Worm (Caenorhabditis elegans) whole organism, L2 larva: ENCODE measurements around the gene srg-50.

Source experiments
- C34F6.9 ChIP-seq: fragments of 150-350 bp; optimal IDR thresholded peaks from 2 replicates; lab custom pipeline; 2014; ENCODE audit warnings: missing biosample characterization, missing genetic modification characterization
- F13H6.1 ChIP-seq: sonication (generic microtip); optimal IDR thresholded peaks from 2 replicates; lab custom pipeline; 2016; ENCODE audit warnings: missing genetic modification characterization, missing compliant biosample characterization
- R02D3.7 ChIP-seq: fragments of 150-350 bp; optimal IDR thresholded peaks from 2 replicates; lab custom pipeline; 2014; ENCODE audit warnings: missing biosample characterization, missing genetic modification characterization
- Y55F3AM.14 ChIP-seq: fragments of 200-800 bp; sonication (Bioruptor generic); optimal IDR thresholded peaks from 2 replicates; lab custom pipeline; 2018; ENCODE audit warnings: mild to moderate bottlenecking, missing genetic modification characterization, missing compliant biosample characterization
- ZK546.5 ChIP-seq: sonication (generic microtip); optimal IDR thresholded peaks from 2 replicates; lab custom pipeline; 2017; ENCODE audit warnings: missing biosample characterization, missing genetic modification characterization
- alr-1 ChIP-seq: fragments of 150-350 bp; optimal IDR thresholded peaks from 2 replicates; lab custom pipeline; 2014; ENCODE audit warnings: missing biosample characterization, missing genetic modification characterization
- aly-2 ChIP-seq: fragments of 150-350 bp; optimal IDR thresholded peaks from 2 replicates; lab custom pipeline; 2014; ENCODE audit warnings: missing biosample characterization, missing genetic modification characterization
- ama-1 ChIP-seq: fragments of 150-350 bp; optimal IDR thresholded peaks from 2 replicates; lab custom pipeline; 2018; ENCODE audit warnings: inconsistent platforms
- blmp-1 ChIP-seq: sonication (generic microtip); optimal IDR thresholded peaks from 2 replicates; lab custom pipeline; 2017; ENCODE audit warnings: missing genetic modification characterization, mild to moderate bottlenecking, missing compliant biosample characterization, antibody characterized with exemption, moderate library complexity; ENCODE audit not compliant: insufficient read depth
- ceh-16 ChIP-seq: fragments of 150-350 bp; optimal IDR thresholded peaks from 2 replicates; lab custom pipeline; 2014; ENCODE audit warnings: missing biosample characterization, missing genetic modification characterization
- ceh-82 ChIP-seq: fragments of 150-350 bp; optimal IDR thresholded peaks from 2 replicates; lab custom pipeline; 2014; ENCODE audit warnings: missing biosample characterization, missing genetic modification characterization
- crh-2 ChIP-seq: sonication (generic microtip); optimal IDR thresholded peaks from 2 replicates; lab custom pipeline; 2017; ENCODE audit warnings: missing biosample characterization, missing genetic modification characterization
- dmd-4 ChIP-seq: sonication (generic microtip); optimal IDR thresholded peaks from 2 replicates; lab custom pipeline; 2017; ENCODE audit warnings: missing biosample characterization, missing genetic modification characterization
- egl-27 ChIP-seq: sonication (generic microtip); optimal IDR thresholded peaks from 3 replicates; lab custom pipeline; 2017; ENCODE audit warnings: missing biosample characterization, missing genetic modification reagents, missing genetic modification characterization
- elt-1 ChIP-seq: fragments of 150-350 bp; optimal IDR thresholded peaks from 2 replicates; lab custom pipeline; 2014; ENCODE audit warnings: missing biosample characterization, missing genetic modification characterization
- elt-3 ChIP-seq: sonication (generic microtip); optimal IDR thresholded peaks from 2 replicates; lab custom pipeline; 2017; ENCODE audit warnings: missing biosample characterization, missing genetic modification characterization
- fos-1 ChIP-seq: fragments of 150-350 bp; optimal IDR thresholded peaks from 2 replicates; lab custom pipeline; 2014; ENCODE audit warnings: missing biosample characterization, missing genetic modification characterization
- gmeb-1 ChIP-seq: fragments of 150-350 bp; optimal IDR thresholded peaks from 2 replicates; lab custom pipeline; 2014; ENCODE audit warnings: missing biosample characterization, missing genetic modification characterization
- lin-11 ChIP-seq: fragments of 150-350 bp; sonication (generic microtip); optimal IDR thresholded peaks from 2 replicates; lab custom pipeline; 2014; ENCODE audit warnings: missing biosample characterization, missing genetic modification characterization, inconsistent platforms, mixed read lengths
- lin-13 ChIP-seq: fragments of 150-350 bp; optimal IDR thresholded peaks from 2 replicates; lab custom pipeline; 2014; ENCODE audit warnings: missing biosample characterization, missing genetic modification reagents, missing genetic modification characterization
- lin-39 ChIP-seq: fragments of 150-350 bp; optimal IDR thresholded peaks from 2 replicates; lab custom pipeline; 2014; ENCODE audit warnings: missing biosample characterization, missing genetic modification reagents, missing genetic modification characterization
- lsy-2 ChIP-seq, 2 experiments: fragments of 150-350 bp in 1 of 2; sonication (generic microtip) in 1 of 2; optimal IDR thresholded peaks; 2 replicates each; lab custom pipeline; 2014 to 2017; ENCODE audit warnings: missing biosample characterization in 2 of 2, missing genetic modification characterization in 2 of 2
- mab-5 ChIP-seq: fragments of 150-350 bp; optimal IDR thresholded peaks from 2 replicates; lab custom pipeline; 2014; ENCODE audit warnings: missing biosample characterization, missing genetic modification characterization
- mbf-1 ChIP-seq: sonication (generic microtip); optimal IDR thresholded peaks from 2 replicates; lab custom pipeline; 2017; ENCODE audit warnings: missing biosample characterization, missing genetic modification characterization
- mdl-1 ChIP-seq, 2 experiments: fragments of 150-350 bp in 1 of 2; sonication (generic microtip) in 1 of 2; optimal IDR thresholded peaks; 2 replicates each; lab custom pipeline; 2017; ENCODE audit warnings: missing biosample characterization in 2 of 2, missing genetic modification characterization in 2 of 2
- nhr-10 ChIP-seq: sonication (generic microtip); optimal IDR thresholded peaks from 2 replicates; lab custom pipeline; 2017; ENCODE audit warnings: missing biosample characterization, missing genetic modification characterization
- nhr-11 ChIP-seq: fragments of 150-350 bp; optimal IDR thresholded peaks from 2 replicates; lab custom pipeline; 2014; ENCODE audit warnings: missing biosample characterization, missing genetic modification characterization
- nhr-12 ChIP-seq: fragments of 150-350 bp; optimal IDR thresholded peaks from 2 replicates; lab custom pipeline; 2014; ENCODE audit warnings: missing biosample characterization, missing genetic modification characterization
- nhr-129 ChIP-seq: fragments of 150-350 bp; optimal IDR thresholded peaks from 2 replicates; lab custom pipeline; 2014; ENCODE audit warnings: missing biosample characterization, missing genetic modification characterization
- nhr-21 ChIP-seq: fragments of 150-350 bp; optimal IDR thresholded peaks from 2 replicates; lab custom pipeline; 2014; ENCODE audit warnings: missing biosample characterization, missing genetic modification characterization
- nhr-23 ChIP-seq: fragments of 150-350 bp; optimal IDR thresholded peaks from 2 replicates; lab custom pipeline; 2014; ENCODE audit warnings: missing biosample characterization, missing genetic modification reagents, missing genetic modification characterization
- nhr-237 ChIP-seq: fragments of 150-350 bp; optimal IDR thresholded peaks from 2 replicates; lab custom pipeline; 2014; ENCODE audit warnings: missing biosample characterization, missing genetic modification characterization
- nhr-25 ChIP-seq: fragments of 150-350 bp; sonication (generic microtip); optimal IDR thresholded peaks from 3 replicates; lab custom pipeline; 2014; ENCODE audit warnings: missing biosample characterization, missing genetic modification characterization
- nhr-6 ChIP-seq: fragments of 150-350 bp; optimal IDR thresholded peaks from 2 replicates; lab custom pipeline; 2014; ENCODE audit warnings: missing biosample characterization, missing genetic modification characterization
- nhr-77 ChIP-seq: fragments of 150-350 bp; optimal IDR thresholded peaks from 2 replicates; lab custom pipeline; 2014; ENCODE audit warnings: missing biosample characterization, missing genetic modification characterization
- peb-1 ChIP-seq: fragments of 150-350 bp; optimal IDR thresholded peaks from 2 replicates; lab custom pipeline; 2014; ENCODE audit warnings: missing biosample characterization, missing genetic modification characterization
- sem-4 ChIP-seq: fragments of 150-350 bp; optimal IDR thresholded peaks from 2 replicates; lab custom pipeline; 2014; ENCODE audit warnings: missing biosample characterization, missing genetic modification reagents, missing genetic modification characterization
- skn-1 ChIP-seq: sonication (generic microtip); optimal IDR thresholded peaks from 2 replicates; lab custom pipeline; 2017; ENCODE audit warnings: missing biosample characterization, missing genetic modification characterization
- sma-3 ChIP-seq: sonication (generic microtip); optimal IDR thresholded peaks from 2 replicates; lab custom pipeline; 2016; ENCODE audit warnings: missing genetic modification reagents, missing genetic modification characterization, missing compliant biosample characterization
- sma-9 ChIP-seq, 2 experiments: fragments of 150-350 bp in 1 of 2; sonication (generic microtip) in 1 of 2; optimal IDR thresholded peaks; 2 replicates each; lab custom pipeline; 2014 to 2016; ENCODE audit warnings: missing genetic modification characterization in 2 of 2, mild to moderate bottlenecking in 1 of 2, missing biosample characterization in 1 of 2, missing compliant biosample characterization in 1 of 2, missing genetic modification reagents in 1 of 2, moderate library complexity in 1 of 2
- snpc-4 ChIP-seq: fragments of 150-350 bp; optimal IDR thresholded peaks from 2 replicates; lab custom pipeline; 2014; ENCODE audit warnings: missing biosample characterization, missing genetic modification characterization
- unc-39 ChIP-seq: fragments of 150-350 bp; optimal IDR thresholded peaks from 2 replicates; lab custom pipeline; 2014; ENCODE audit warnings: missing biosample characterization, missing genetic modification characterization
- unc-55 ChIP-seq: fragments of 150-350 bp; sonication (generic microtip); optimal IDR thresholded peaks from 3 replicates; lab custom pipeline; 2014; ENCODE audit warnings: missing biosample characterization, missing genetic modification reagents, missing genetic modification characterization
- unc-62 ChIP-seq: fragments of 150-350 bp; optimal IDR thresholded peaks from 2 replicates; lab custom pipeline; 2014; ENCODE audit warnings: missing biosample characterization, missing genetic modification reagents, missing genetic modification characterization
- zag-1 ChIP-seq: fragments of 150-350 bp; optimal IDR thresholded peaks from 2 replicates; lab custom pipeline; 2014; ENCODE audit warnings: missing biosample characterization, missing genetic modification characterization
- ztf-1 ChIP-seq: fragments of 200-800 bp; sonication (Bioruptor generic); conservative IDR thresholded peaks from 2 replicates; pipeline ENCODE4 v1.3.6; 2022; ENCODE audit warnings: missing genetic modification characterization, missing compliant biosample characterization
- ztf-11 ChIP-seq: sonication (generic microtip); optimal IDR thresholded peaks from 2 replicates; lab custom pipeline; 2017; ENCODE audit warnings: missing biosample characterization, missing genetic modification characterization
- ztf-4 ChIP-seq: fragments of 150-350 bp; optimal IDR thresholded peaks from 2 replicates; lab custom pipeline; 2014; ENCODE audit warnings: missing biosample characterization, missing genetic modification characterization

srg-50 gene

ce11 chrIV:7096097-7096496 is 21.1 kb upstream of the srg-50 start:
- TF ChIP-seq sma-9 (GFP tag; optimal IDR thresholded peaks at IDR 0.05; lab: Kevin White, UChicago) (peak; percentile 72), sma-9 (tag; optimal IDR thresholded peaks at IDR 0.05; lab: Kevin White, UChicago) (no peak), ceh-16 (no peak), mdl-1 (tag; optimal IDR thresholded peaks at IDR 0.05; lab: Kevin White, UChicago) (no peak)

DNA sequence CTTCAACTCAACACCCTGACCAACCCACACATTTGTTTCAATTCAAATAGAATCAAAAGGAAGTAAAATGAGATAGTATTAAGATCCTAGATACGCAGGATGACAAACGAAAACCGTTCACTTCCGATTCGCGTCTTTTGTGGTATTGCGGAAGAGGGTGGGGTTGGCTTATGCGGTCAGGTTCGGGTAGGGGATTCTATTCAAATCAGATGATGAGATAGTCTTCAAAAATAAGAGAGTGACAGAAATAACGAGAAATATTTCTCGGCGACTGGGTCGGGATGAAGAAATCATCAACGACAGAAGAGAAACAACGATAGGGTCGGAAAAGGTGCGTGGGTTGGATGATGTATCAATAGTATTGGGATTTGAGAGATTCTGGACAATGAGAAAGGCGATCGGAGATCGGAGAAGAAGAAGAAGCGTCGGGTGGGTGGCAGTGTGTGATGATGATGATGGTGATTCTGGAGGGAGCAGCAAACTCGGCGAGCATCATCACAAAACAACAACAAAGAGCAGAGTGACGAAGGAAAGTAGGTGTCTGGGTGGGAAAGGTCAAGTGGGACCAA is 20.5 kb upstream of the srg-50 start:
- no peak for TF ChIP-seq nhr-12 (tag; lab: Kevin White, UChicago)
- no peak for TF ChIP-seq sem-4 (tag; lab: Kevin White, UChicago)
- TF ChIP-seq lsy-2 (tag; optimal IDR thresholded peaks at IDR 0.05; lab: Kevin White, UChicago) = peak in 1 of 2 experiments; percentile 15
- peak; percentile 31 for TF ChIP-seq C34F6.9
- no peak for TF ChIP-seq nhr-237 (tag; lab: Kevin White, UChicago)
- no peak for TF ChIP-seq sma-3 (GFP tag; lab: Kevin White, UChicago)
- TF ChIP-seq elt-1 (tag; lab: Kevin White, UChicago) = no peak
- no peak for TF ChIP-seq gmeb-1 (tag; lab: Kevin White, UChicago)
- TF ChIP-seq nhr-10 (tag; lab: Kevin White, UChicago) = no peak
- no peak for TF ChIP-seq alr-1 (tag; lab: Kevin White, UChicago)
- no peak for TF ChIP-seq lin-39 (tag; lab: Kevin White, UChicago)
- peak; percentile 49 for TF ChIP-seq F13H6.1 (tag; lab: Kevin White, UChicago)
- TF ChIP-seq ztf-4 (tag; lab: Kevin White, UChicago) = no peak
- no peak for TF ChIP-seq ama-1 (lab: Kevin White, UChicago)
- no peak for TF ChIP-seq unc-62 (GFP tag; lab: Kevin White, UChicago)
- TF ChIP-seq nhr-129 = peak; percentile 25
- TF ChIP-seq ceh-82 = no peak
- peak; percentile 28 for TF ChIP-seq sma-9 (GFP tag; optimal IDR thresholded peaks at IDR 0.05; lab: Kevin White, UChicago)
- no peak for TF ChIP-seq sma-9 (tag; optimal IDR thresholded peaks at IDR 0.05; lab: Kevin White, UChicago)
- TF ChIP-seq lin-11 (tag; lab: Kevin White, UChicago) = no peak
- TF ChIP-seq mdl-1 (tag; optimal IDR thresholded peaks at IDR 0.05; lab: Kevin White, UChicago) = no peak
- TF ChIP-seq R02D3.7 = no peak
- TF ChIP-seq mab-5 (tag; lab: Kevin White, UChicago) = no peak
- TF ChIP-seq zag-1 (tag; lab: Kevin White, UChicago) = no peak
- no peak for TF ChIP-seq nhr-77
- TF ChIP-seq nhr-23 (tag; lab: Kevin White, UChicago) = no peak
- no peak for TF ChIP-seq ztf-1 (GFP tag; lab: Robert Waterston, UW)
- no peak for TF ChIP-seq ztf-11 (tag; lab: Kevin White, UChicago)
- no peak for TF ChIP-seq nhr-11 (tag; lab: Kevin White, UChicago)
- no peak for TF ChIP-seq Y55F3AM.14
- TF ChIP-seq mbf-1 (tag; lab: Kevin White, UChicago) = no peak
- no peak for TF ChIP-seq dmd-4
- no peak for TF ChIP-seq unc-55 (GFP tag; lab: Kevin White, UChicago)
- TF ChIP-seq snpc-4 (tag; lab: Kevin White, UChicago) = no peak
- peak; percentile 25 for TF ChIP-seq nhr-21 (tag; lab: Kevin White, UChicago)
- no peak for TF ChIP-seq skn-1
- TF ChIP-seq blmp-1 (tag; lab: Kevin White, UChicago) = peak; percentile 27
- no peak for TF ChIP-seq nhr-25
- TF ChIP-seq egl-27 (tag; lab: Kevin White, UChicago) = no peak
- no peak for TF ChIP-seq peb-1 (tag; lab: Kevin White, UChicago)
- no peak for TF ChIP-seq aly-2 (tag; lab: Kevin White, UChicago)
- TF ChIP-seq fos-1 (tag; lab: Kevin White, UChicago) = no peak
- no peak for TF ChIP-seq nhr-6
- TF ChIP-seq crh-2 (tag; lab: Kevin White, UChicago) = no peak
- no peak for TF ChIP-seq ceh-16
- TF ChIP-seq elt-3 (tag; lab: Kevin White, UChicago) = no peak
- TF ChIP-seq unc-39 = no peak
- TF ChIP-seq lin-13 (GFP tag; lab: Kevin White, UChicago) = no peak
- TF ChIP-seq ZK546.5 (tag; lab: Kevin White, UChicago) = no peak
